Worm (Caenorhabditis elegans) whole organism, L3 larva: Measurements from ENCODE around the gene C53A5.13.

Experiments
- hmg-11 ChIP-seq: sonication (generic microtip); optimal IDR thresholded peaks from 2 replicates; lab custom pipeline; 2016; ENCODE audit warnings: missing genetic modification characterization, missing compliant biosample characterization
- nfya-1 ChIP-seq: sonication (generic microtip); optimal IDR thresholded peaks from 2 replicates; lab custom pipeline; 2017; ENCODE audit warnings: missing genetic modification characterization, mild to moderate bottlenecking, missing compliant biosample characterization, antibody characterized with exemption, moderate library complexity; ENCODE audit not compliant: insufficient read depth
- nhr-12 ChIP-seq: fragments of 150-350 bp; optimal IDR thresholded peaks from 2 replicates; lab custom pipeline; 2014; ENCODE audit warnings: missing biosample characterization, missing genetic modification characterization
- nhr-23 ChIP-seq: fragments of 150-350 bp; optimal IDR thresholded peaks from 2 replicates; lab custom pipeline; 2014; ENCODE audit warnings: missing biosample characterization, missing genetic modification reagents, missing genetic modification characterization
- pha-4 ChIP-seq: fragments of 150-350 bp; optimal IDR thresholded peaks from 2 replicates; lab custom pipeline; 2014; ENCODE audit warnings: missing biosample characterization, missing genetic modification reagents, missing genetic modification characterization
- pqm-1 ChIP-seq: fragments of 150-350 bp; optimal IDR thresholded peaks from 2 replicates; lab custom pipeline; 2017; ENCODE audit warnings: missing biosample characterization, missing genetic modification characterization, inconsistent platforms

DNA sequence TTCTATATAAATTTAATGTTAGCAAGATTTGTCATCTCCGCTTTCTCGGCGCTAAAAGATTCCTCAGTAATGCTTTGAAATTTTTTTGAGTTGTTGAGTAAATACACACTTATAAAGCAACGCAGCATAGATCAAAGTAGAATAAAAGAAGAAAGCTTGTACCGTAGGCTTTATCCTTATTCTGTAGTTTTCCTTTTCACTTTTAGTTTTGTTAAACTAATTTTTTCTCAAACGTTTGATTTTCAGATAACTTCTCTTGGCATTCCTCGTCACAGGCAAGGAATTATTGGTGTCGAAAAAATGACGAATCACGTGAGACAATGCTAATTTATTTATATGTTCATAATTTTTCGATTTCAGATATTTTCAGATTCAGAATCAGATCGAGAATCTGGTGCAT is 15.9 kb downstream of the C53A5.13 start, which contains the start of gene C53A5.11:
- TF ChIP-seq nhr-12 (tag; lab: Kevin White, UChicago), result no peak
- no peak for TF ChIP-seq pqm-1 (tag; lab: Kevin White, UChicago)
- no peak for TF ChIP-seq nhr-23 (tag; lab: Kevin White, UChicago)
- no peak for TF ChIP-seq hmg-11 (tag; lab: Kevin White, UChicago)
- no peak for TF ChIP-seq nfya-1 (tag; lab: Kevin White, UChicago)
- TF ChIP-seq pha-4 (tag; lab: Kevin White, UChicago), result no peak
